Worm (Caenorhabditis elegans): ENCODE measurements around the gene F48G7.13.

F48G7.13 gene

DNA sequence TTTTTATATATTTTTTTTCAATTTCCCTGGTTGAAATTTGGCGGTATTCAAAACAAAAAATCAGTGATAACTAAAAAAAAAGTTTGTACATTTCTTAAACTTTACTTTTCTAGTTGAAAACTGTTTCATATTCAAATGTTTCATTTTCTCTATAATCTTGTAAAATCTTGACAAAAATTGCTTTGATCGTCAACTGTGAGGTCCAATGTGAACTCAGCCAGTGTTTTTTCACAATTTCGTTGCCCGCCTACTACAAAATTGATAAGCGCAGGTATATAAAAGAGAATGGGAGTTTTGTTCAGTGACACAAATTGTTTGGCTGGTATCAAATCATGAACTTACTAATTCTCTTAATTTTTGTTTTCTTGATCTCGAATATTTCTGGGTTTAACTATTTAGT lies 31.5 kb downstream of the F48G7.13 start, which contains the start of gene ugt-42:
TSS of gene ugt-42 (plus strand) at position 301 of the 400 bp plus-strand sequence.
- TF ChIP-seq set-16 (GFP tag; IDR thresholded peaks at IDR 0.05) (no peak), nhr-42 (GFP tag; IDR thresholded peaks at IDR 0.05) (no peak), lir-3 (tag; optimal IDR thresholded peaks at IDR 0.05) (no peak), dmd-9 (GFP tag; IDR thresholded peaks at IDR 0.05) (no peak), lin-29 (GFP tag; IDR thresholded peaks at IDR 0.05) (no peak), F44E2.7 (GFP tag; IDR thresholded peaks at IDR 0.05) (no peak)

DNA sequence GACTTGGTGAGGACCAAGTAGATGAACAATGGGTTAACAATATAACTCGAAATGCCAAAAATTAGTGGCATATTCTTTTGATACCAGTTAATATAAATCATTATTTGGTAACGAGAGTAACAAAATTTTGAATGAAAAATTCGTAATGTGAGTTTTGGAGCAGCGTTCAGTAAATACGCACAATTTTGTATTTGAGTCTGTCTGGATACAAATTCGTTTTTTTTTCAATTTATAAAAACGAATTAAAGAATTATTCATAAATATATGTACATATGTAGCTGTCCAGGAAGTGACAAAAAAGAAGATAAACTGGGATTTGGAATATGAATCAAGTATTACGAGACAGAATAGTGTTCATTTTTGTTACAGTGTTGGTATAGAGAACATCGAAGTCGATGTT lies 37.6 kb downstream of the F48G7.13 start, which contains the start of gene srj-5:
TSS of gene srj-5 (minus strand) at position 101 of the 400 bp plus-strand sequence.
- TF ChIP-seq unc-39 (tag; optimal IDR thresholded peaks at IDR 0.05) = no peak
- TF ChIP-seq attf-4 (tag; optimal IDR thresholded peaks at IDR 0.05) = no peak
- no peak for TF ChIP-seq zfp-2 (tag; optimal IDR thresholded peaks at IDR 0.05)
- no peak for TF ChIP-seq cey-2 (tag; optimal IDR thresholded peaks at IDR 0.05; ENCODE audit: borderline replicate concordance, insufficient read depth)
- no peak for TF ChIP-seq mxl-2 (GFP tag; conservative IDR thresholded peaks at IDR 0.05)
- no peak for TF ChIP-seq gei-8 (GFP tag; optimal IDR thresholded peaks at IDR 0.05)
- no peak for TF ChIP-seq mes-2 (tag; optimal IDR thresholded peaks at IDR 0.05; ENCODE audit: poor library complexity, severe bottlenecking)
- TF ChIP-seq lin-13 (GFP tag; optimal IDR thresholded peaks at IDR 0.05) = no peak
- no peak for TF ChIP-seq mdl-1 (tag; optimal IDR thresholded peaks at IDR 0.05)
- no peak for TF ChIP-seq ama-1 (optimal IDR thresholded peaks at IDR 0.05)

DNA sequence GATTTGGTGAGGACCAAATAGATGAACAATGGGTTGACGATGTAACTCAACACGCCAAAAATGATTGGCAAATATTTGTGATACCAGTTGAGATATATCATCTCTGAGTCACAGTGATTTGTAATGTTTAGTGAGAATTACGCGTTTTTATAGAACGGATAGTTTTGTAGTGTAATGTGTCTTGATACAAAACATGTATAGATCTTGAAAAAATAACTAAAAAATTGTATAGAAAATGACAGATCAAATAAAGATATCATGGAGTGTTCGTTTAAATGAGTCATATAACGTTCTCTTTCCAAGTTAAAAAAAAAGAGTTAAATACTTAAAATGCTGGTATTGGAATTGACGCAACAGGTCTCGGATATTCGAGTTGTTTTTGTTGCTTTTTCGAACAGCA lies 39.0 kb downstream of the F48G7.13 start, which contains the start of gene srj-6:
TSS of gene srj-6 (minus strand) at position 101 of the 400 bp plus-strand sequence.
- TF ChIP-seq saeg-2 (GFP tag; IDR thresholded peaks at IDR 0.05) = no peak
- no peak for TF ChIP-seq D1046.2 (GFP tag; IDR thresholded peaks at IDR 0.05)
- TF ChIP-seq sdz-12 (GFP tag; optimal IDR thresholded peaks at IDR 0.05) = no peak
- no peak for TF ChIP-seq fkh-10 (GFP tag; optimal IDR thresholded peaks at IDR 0.05)
- TF ChIP-seq dmd-9 (GFP tag; IDR thresholded peaks at IDR 0.05) = no peak
- no peak for TF ChIP-seq cey-2 (tag; optimal IDR thresholded peaks at IDR 0.05; ENCODE audit: borderline replicate concordance, insufficient read depth)

- TF ChIP-seq mxl-3 (GFP tag; optimal IDR thresholded peaks at IDR 0.05) (no peak), nhr-11 (tag; optimal IDR thresholded peaks at IDR 0.05) (no peak), nhr-10 (tag; optimal IDR thresholded peaks at IDR 0.05) (no peak), mdl-1 (tag; optimal IDR thresholded peaks at IDR 0.05) (no peak), lin-15B (tag; optimal IDR thresholded peaks at IDR 0.05) (no peak), ceh-20 (GFP tag; IDR thresholded peaks at IDR 0.05) (no peak), ZK546.5 (tag; optimal IDR thresholded peaks at IDR 0.05) (no peak), dve-1 (tag; optimal IDR thresholded peaks at IDR 0.05; ENCODE audit: insufficient read depth) (no peak), snpc-1.2 (GFP tag; IDR thresholded peaks at IDR 0.05) (no peak), hlh-11 (tag; optimal IDR thresholded peaks at IDR 0.05) (no peak), F44E2.7 (GFP tag; IDR thresholded peaks at IDR 0.05) (no peak)
These were observed 40.4 kb downstream of the F48G7.13 start, which contains the start of gene srh-245 for ce11 chrV:655823-656222. Gene srh-245 (minus strand): TSS chrV:655923.

DNA sequence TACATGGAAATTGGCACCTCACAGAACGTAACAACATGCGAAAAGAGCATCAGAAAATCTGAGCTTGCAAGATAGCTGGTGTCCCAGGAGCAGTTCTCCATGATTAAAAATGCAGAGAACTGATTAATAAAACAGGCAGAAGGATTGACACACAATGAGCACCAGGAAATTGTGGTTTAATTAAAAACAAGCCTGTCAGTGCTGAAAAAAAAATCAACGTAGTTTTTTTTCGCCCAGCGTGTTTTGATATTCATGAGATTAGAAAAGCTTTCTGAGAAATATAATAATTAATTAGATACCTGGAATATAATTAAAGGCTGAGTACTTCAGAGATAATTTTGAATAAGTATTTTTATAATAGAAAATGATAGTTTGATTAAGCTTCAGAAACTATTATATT lies 42.3 kb downstream of the F48G7.13 start, which contains the start of gene srh-246:
TSS of gene srh-246 (minus strand) at position 101 of the 400 bp plus-strand sequence.
- TF ChIP-seq F44E2.7 (GFP tag; IDR thresholded peaks at IDR 0.05) (no peak), fkh-10 (GFP tag; optimal IDR thresholded peaks at IDR 0.05) (no peak), mes-2 (tag; optimal IDR thresholded peaks at IDR 0.05; ENCODE audit: poor library complexity, severe bottlenecking) (no peak), mdt-29 (GFP tag; IDR thresholded peaks at IDR 0.05) (no peak), skn-1 (tag; optimal IDR thresholded peaks at IDR 0.05) (no peak), nhr-77 (tag; optimal IDR thresholded peaks at IDR 0.05) (no peak), unc-39 (tag; optimal IDR thresholded peaks at IDR 0.05) (no peak), daf-8 (GFP tag; IDR thresholded peaks at IDR 0.05) (no peak), mep-1 (tag; optimal IDR thresholded peaks at IDR 0.05) (no peak), mdl-1 (tag; optimal IDR thresholded peaks at IDR 0.05) (no peak), ctbp-1 (GFP tag; IDR thresholded peaks at IDR 0.05) (no peak), nhr-6 (tag; optimal IDR thresholded peaks at IDR 0.05) (no peak)

All from whole organism, L4 larva.